Fruit fly (Drosophila melanogaster): Measurements from ENCODE around the gene CG2233.

CG2233 gene

dm6 chrX:8057299-8057730 lies 20.0 kb upstream of the CG2233 start (continued):
- TF ChIP-seq CG9609 (GFP tag; optimal IDR thresholded peaks at IDR 0.05) (peak; percentile 78), jing (GFP tag; optimal IDR thresholded peaks at IDR 0.05) (peak; percentile 44), Antp (GFP tag; optimal IDR thresholded peaks at IDR 0.05) (peak; percentile 69), CG10209 (GFP tag; optimal IDR thresholded peaks at IDR 0.05) (peak; percentile 82), Atf-2 (GFP tag; optimal IDR thresholded peaks at IDR 0.05) (peak; percentile 67), Hr39 (optimal IDR thresholded peaks at IDR 0.05) (no peak), lov (optimal IDR thresholded peaks at IDR 0.05) (no peak), lov (GFP tag; IDR thresholded peaks at IDR 0.05) (no peak), wor (GFP tag; IDR thresholded peaks at IDR 0.05) (no peak; the same call in 1 of the 2 replicates), CG2116 (GFP tag; optimal IDR thresholded peaks at IDR 0.05) (peak; percentile 34), CG6272 (GFP tag; IDR thresholded peaks at IDR 0.05) (no peak), cad (GFP tag; optimal IDR thresholded peaks at IDR 0.05) (no peak), Atf3 (GFP tag; optimal IDR thresholded peaks at IDR 0.05) (peak; percentile 47), ATbp (GFP tag; optimal IDR thresholded peaks at IDR 0.05) (peak; percentile 40), zfh2 (GFP tag; optimal IDR thresholded peaks at IDR 0.05) (peak; percentile 75), CG11696 (GFP tag; IDR thresholded peaks at IDR 0.05) (no peak), CG17328 (GFP tag; IDR thresholded peaks at IDR 0.05) (0 out of 2 replicates have a peak, but pooled peaks have one; percentile 47), ab (GFP tag; optimal IDR thresholded peaks at IDR 0.05) (peak; percentile 63), kay (GFP tag; optimal IDR thresholded peaks at IDR 0.05) (peak; percentile 51), jigr1 (GFP tag; IDR thresholded peaks at IDR 0.05) (peak; percentile 54; the same call in 1 of the 3 replicates), HmgD (GFP tag; optimal IDR thresholded peaks at IDR 0.05) (peak; percentile 59), CG1529 (GFP tag; optimal IDR thresholded peaks at IDR 0.05) (peak; percentile 66), CG1832 (GFP tag; optimal IDR thresholded peaks at IDR 0.05) (no peak), Meics (GFP tag; optimal IDR thresholded peaks at IDR 0.05) (peak; percentile 86), Trl (optimal IDR thresholded peaks at IDR 0.05) (no peak), Trl (GFP tag; optimal IDR thresholded peaks at IDR 0.05) (peak; percentile 70), gsb-n (tag; optimal IDR thresholded peaks at IDR 0.05) (peak; percentile 32), CG14667 (GFP tag; IDR thresholded peaks at IDR 0.05) (peak; percentile 32), Drgx (GFP tag; IDR thresholded peaks at IDR 0.05) (peak; percentile 47; the same call in 1 of the 2 replicates), CG4707 (GFP tag; optimal IDR thresholded peaks at IDR 0.05) (peak; percentile 95), CG8478 (optimal IDR thresholded peaks at IDR 0.05) (no peak), CG10147 (GFP tag; optimal IDR thresholded peaks at IDR 0.05) (peak; percentile 55), Hr3 (GFP tag; optimal IDR thresholded peaks at IDR 0.05) (peak; percentile 64), B-H1 (GFP tag; IDR thresholded peaks at IDR 0.05) (0 out of 3 replicates have a peak, but pooled peaks have one; percentile 31), Vsx1 (GFP tag; optimal IDR thresholded peaks at IDR 0.05) (peak; percentile 49), fd64A (GFP tag; optimal IDR thresholded peaks at IDR 0.05) (no peak), CG17186 (GFP tag; optimal IDR thresholded peaks at IDR 0.05) (peak; percentile 4), ERR (GFP tag; optimal IDR thresholded peaks at IDR 0.05) (peak; percentile 33), CG10366 (GFP tag; IDR thresholded peaks at IDR 0.05) (peak; percentile 22; the same call in 1 of the 2 replicates), CG11695 (GFP tag; IDR thresholded peaks at IDR 0.05) (peak; percentile 72; the same call in 1 of the 3 replicates), Fer2 (tag; optimal IDR thresholded peaks at IDR 0.05) (peak; percentile 49), Ssrp (tag; optimal IDR thresholded peaks at IDR 0.05) (peak; percentile 79), HLH4C (GFP tag; IDR thresholded peaks at IDR 0.05; ENCODE audit: partially characterized antibody) (no peak), lmd (GFP tag; IDR thresholded peaks at IDR 0.05) (peak; percentile 77), CG12071 (GFP tag; optimal IDR thresholded peaks at IDR 0.05) (no peak), CG11560 (tag; IDR thresholded peaks at IDR 0.05) (peak; percentile 57; the same call in 1 of the 3 replicates), Dll (GFP tag; IDR thresholded peaks at IDR 0.05; ENCODE audit: partially characterized antibody) (no peak), D19A (tag; optimal IDR thresholded peaks at IDR 0.05) (peak; percentile 58), trem (tag; optimal IDR thresholded peaks at IDR 0.05) (no peak), bowl (GFP tag; IDR thresholded peaks at IDR 0.05) (no peak), CG18599 (GFP tag; optimal IDR thresholded peaks at IDR 0.05) (peak; percentile 72), Neu2 (GFP tag; optimal IDR thresholded peaks at IDR 0.05; ENCODE audit: borderline replicate concordance) (no peak)

Measured in whole organism, embryonic.